Fruit fly (Drosophila melanogaster) Kc167 (cell line): ENCODE data around the gene CG13912.

Experiments used
- Myc ChIP-seq: fragments of >200 bp; optimal IDR thresholded peaks from 2 replicates; lab custom pipeline; 2017; ENCODE audit warnings: missing external identifiers
- Sin3A ChIP-seq: fragments of >200 bp; optimal IDR thresholded peaks from 2 replicates; lab custom pipeline; 2018; ENCODE audit warnings: missing external identifiers
- h ChIP-seq: fragments of >200 bp; optimal IDR thresholded peaks from 3 replicates; lab custom pipeline; 2018; ENCODE audit warnings: missing external identifiers
- insv ChIP-seq: fragments of >200 bp; optimal IDR thresholded peaks from 3 replicates; lab custom pipeline; 2018; ENCODE audit warnings: missing external identifiers
- psq ChIP-seq: fragments of >200 bp; optimal IDR thresholded peaks from 2 replicates; lab custom pipeline; 2017; ENCODE audit warnings: missing external identifiers
- ttk ChIP-seq: sonication (Bioruptor generic); optimal IDR thresholded peaks from 2 replicates; lab custom pipeline; 2017; ENCODE audit warnings: missing external identifiers

CG13912 gene

DNA sequence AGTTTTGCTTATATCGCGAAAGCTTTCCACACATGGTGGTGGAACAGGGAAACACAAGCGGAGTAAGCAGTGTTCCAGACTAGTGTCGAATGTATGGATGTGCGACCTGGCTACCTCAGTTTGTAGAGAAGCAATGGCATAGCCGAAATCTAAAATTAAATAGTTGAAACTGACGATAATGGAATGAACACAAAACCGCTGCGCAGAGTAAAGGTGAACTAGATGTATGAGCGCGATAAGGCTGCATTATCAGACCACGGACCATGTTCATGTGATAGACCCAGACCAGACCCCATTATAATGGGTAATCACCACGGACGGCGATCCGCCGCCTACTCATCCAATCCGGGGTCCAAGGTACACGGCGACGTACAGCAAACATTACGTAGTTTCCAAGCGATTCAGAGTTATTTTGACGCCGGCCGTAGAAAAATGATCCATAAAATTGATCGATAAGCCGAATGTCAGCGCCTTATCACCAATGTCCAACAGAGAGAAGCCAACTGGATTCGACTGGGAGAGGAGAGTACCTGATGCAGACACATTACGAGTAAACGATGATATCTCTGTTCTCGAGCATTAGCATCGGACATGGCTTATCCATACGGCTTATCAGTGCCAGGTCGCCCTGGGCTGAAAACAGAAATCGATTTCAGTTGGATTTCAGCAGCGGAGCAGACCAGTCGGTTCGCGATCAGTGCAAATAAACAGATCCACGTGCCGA lies at the start of gene CG13912:
Gene CG13912, plus strand, starts transcription at position 653 of the 724 bp plus-strand sequence.
- TF ChIP-seq Myc (lab: Kevin White, UChicago), result no peak
- TF ChIP-seq Sin3A (lab: Kevin White, UChicago), result no peak
- TF ChIP-seq ttk (lab: Kevin White, UChicago), result no peak
- no peak for TF ChIP-seq psq (lab: Kevin White, UChicago)
- TF ChIP-seq h (lab: Kevin White, UChicago), result no peak

DNA sequence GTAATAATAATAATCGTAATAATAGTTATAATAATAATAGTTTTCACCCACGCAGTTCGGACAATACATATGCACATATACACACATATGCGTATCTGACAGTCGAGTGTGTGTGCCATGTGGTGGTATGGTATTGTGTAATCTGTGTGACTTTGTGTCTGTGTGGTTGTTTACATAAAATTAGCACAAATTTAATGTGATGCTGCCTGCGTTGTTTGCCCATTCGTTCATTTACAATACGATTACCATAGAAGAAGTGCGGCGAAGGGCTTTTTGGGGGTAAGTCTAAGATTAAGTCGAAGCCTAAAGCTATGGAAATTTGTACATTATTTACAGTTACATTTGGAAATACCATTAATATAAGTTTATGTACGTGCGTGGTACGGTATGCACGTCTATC lies 48.8 kb upstream of the CG13912 start:
- TF ChIP-seq insv (lab: Kevin White, UChicago), result no peak
- no peak for TF ChIP-seq Sin3A (lab: Kevin White, UChicago)
- no peak for TF ChIP-seq psq (lab: Kevin White, UChicago)
- TF ChIP-seq ttk (lab: Kevin White, UChicago), result no peak
- TF ChIP-seq Myc (lab: Kevin White, UChicago), result no peak
- no peak for TF ChIP-seq h (lab: Kevin White, UChicago)

DNA sequence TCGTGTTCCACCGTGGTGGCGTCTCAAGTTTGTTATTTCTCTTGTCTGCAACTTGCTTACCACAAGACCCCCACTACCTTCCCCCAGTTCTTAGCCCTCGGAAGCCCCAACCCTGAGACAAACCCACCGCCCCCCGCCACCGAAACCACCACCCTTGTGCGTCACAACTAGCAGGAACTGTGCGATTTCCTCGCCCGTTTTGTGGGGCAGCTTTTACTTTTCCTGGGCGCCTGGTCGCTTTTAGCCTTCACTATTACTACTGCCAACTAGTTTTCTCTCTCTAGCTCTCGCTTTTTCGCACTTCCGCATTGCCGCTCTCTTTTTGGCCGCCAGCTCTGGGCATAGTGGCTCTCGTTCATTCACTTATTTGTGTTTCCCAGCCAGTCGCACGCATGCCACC lies 42.9 kb upstream of the CG13912 start:
- TF ChIP-seq h (lab: Kevin White, UChicago) (no peak), ttk (lab: Kevin White, UChicago) (no peak), Sin3A (lab: Kevin White, UChicago) (no peak), psq (lab: Kevin White, UChicago) (no peak), insv (lab: Kevin White, UChicago) (no peak), Myc (lab: Kevin White, UChicago) (no peak)

DNA sequence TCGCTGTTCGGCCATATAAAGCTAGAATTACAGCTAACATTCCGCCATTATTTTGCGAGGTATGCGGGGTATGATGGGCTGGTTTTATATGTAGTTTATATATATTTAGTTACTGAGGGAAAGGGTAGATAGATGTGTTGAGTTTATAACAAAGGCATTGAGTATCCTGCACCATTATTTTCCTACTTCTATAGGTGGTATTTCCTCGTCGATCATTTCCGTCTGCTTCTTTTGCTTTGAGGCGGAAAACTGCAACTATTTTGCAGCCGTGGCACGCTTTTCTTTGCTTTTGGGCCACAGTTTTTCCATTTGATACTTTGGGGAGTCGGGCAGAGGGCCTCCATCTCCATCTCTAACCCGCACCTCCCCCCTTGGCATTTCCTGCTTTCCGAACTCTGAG lies 40.2 kb upstream of the CG13912 start:
- TF ChIP-seq insv (lab: Kevin White, UChicago) (no peak), h (lab: Kevin White, UChicago) (no peak), Myc (lab: Kevin White, UChicago) (no peak), Sin3A (lab: Kevin White, UChicago) (no peak), psq (lab: Kevin White, UChicago) (no peak), ttk (lab: Kevin White, UChicago) (no peak)

DNA sequence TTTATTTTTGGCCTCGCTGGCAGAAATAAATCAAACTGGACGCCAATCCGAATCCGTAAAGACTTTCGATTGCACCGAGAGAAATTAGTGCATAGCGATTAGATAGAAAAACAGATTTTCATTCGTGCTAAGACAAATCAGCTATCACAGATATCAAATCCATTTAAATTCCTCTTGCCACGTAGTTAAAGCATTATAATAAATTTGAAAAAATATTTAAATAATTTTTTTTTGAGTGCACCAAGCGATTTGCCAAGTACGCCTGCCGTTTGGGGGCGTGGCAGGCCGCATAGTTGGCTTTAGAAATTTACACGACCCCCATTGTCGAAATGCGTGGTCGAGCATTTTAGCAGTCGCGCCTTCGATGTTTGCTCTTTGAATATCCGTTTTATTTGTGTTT lies 37.7 kb upstream of the CG13912 start:
- no peak for TF ChIP-seq Myc (lab: Kevin White, UChicago)
- no peak for TF ChIP-seq ttk (lab: Kevin White, UChicago)
- TF ChIP-seq Sin3A (lab: Kevin White, UChicago), result no peak
- TF ChIP-seq psq (lab: Kevin White, UChicago), result no peak
- no peak for TF ChIP-seq insv (lab: Kevin White, UChicago)
- no peak for TF ChIP-seq h (lab: Kevin White, UChicago)

dm6 chr3L:1152540-1153348 lies 36.6 kb upstream of the CG13912 start:
- no peak for TF ChIP-seq h (lab: Kevin White, UChicago)
- no peak for TF ChIP-seq ttk (lab: Kevin White, UChicago)
- no peak for TF ChIP-seq psq (lab: Kevin White, UChicago)
- TF ChIP-seq Myc (lab: Kevin White, UChicago), result no peak
- TF ChIP-seq insv (lab: Kevin White, UChicago), result no peak
- TF ChIP-seq Sin3A (lab: Kevin White, UChicago), result no peak

DNA sequence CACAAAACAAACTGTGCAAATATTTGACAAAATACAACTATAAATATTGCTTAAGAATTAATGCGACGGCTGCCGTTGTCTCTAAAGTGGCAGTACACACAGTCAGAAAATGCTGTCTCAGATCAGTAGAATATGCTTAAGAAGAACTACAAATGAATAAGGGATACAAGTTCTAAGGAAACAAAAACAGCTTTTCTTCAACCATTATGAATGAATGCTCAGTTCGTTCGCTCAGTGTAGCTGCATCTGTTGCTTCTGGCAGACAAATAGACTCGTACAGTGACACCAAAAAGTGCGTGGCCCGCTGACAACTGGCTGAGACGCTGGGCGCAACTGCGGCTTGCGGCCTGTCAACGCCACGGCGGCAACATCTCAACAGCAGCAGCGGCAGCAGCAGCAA lies 23.6 kb upstream of the CG13912 start:
- no peak for TF ChIP-seq insv (lab: Kevin White, UChicago)
- TF ChIP-seq Myc (lab: Kevin White, UChicago), result no peak
- TF ChIP-seq ttk (lab: Kevin White, UChicago), result no peak
- TF ChIP-seq psq (lab: Kevin White, UChicago), result no peak
- no peak for TF ChIP-seq Sin3A (lab: Kevin White, UChicago)
- TF ChIP-seq h (lab: Kevin White, UChicago), result no peak

DNA sequence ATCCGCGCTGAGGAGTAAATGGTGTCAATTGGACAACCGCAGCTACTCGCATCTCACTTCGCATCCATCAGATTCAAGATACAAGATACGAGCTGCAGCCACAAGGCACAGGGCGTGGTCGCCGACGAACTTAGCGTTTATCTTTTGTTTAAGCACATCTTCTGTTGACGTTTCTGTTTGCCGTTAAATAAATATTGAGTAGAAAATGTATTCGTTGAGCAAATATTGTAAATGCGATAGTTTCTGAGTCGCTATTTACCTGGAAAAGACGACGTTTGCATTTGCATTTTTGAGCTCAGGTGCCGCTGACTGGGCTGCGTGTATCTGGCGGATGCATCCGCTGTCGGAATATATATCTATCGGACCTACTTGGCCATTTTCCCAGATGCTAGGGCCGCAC lies 23.1 kb upstream of the CG13912 start:
- TF ChIP-seq psq (lab: Kevin White, UChicago), result no peak

dm6 chr3L:1166945-1167913 lies 22.2 kb upstream of the CG13912 start:
- TF ChIP-seq h (lab: Kevin White, UChicago) (no peak), ttk (lab: Kevin White, UChicago) (no peak), Myc (lab: Kevin White, UChicago) (no peak), Sin3A (lab: Kevin White, UChicago) (no peak), psq (lab: Kevin White, UChicago) (no peak), insv (lab: Kevin White, UChicago) (no peak)

DNA sequence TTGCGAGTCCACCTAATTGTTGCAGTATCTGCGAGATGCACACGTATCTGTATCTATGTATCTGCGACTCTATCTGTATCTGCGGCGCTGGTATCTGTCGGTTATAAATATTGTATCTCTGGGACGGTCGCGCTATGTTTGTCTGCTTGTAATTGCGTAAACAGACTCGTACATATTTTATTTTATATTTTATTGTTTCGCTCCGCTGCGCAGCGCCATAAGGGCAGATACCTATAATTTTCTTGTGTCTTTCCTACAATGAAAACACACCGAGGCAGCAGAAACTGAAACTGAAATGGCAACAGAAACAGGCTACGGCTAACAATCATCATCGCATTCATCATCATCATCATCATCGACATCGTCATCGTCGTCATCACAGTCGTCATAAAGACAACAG lies 20.9 kb upstream of the CG13912 start:
- no peak for TF ChIP-seq insv (lab: Kevin White, UChicago)
- TF ChIP-seq h (lab: Kevin White, UChicago), result no peak
- no peak for TF ChIP-seq Myc (lab: Kevin White, UChicago)
- TF ChIP-seq psq (lab: Kevin White, UChicago), result no peak
- no peak for TF ChIP-seq ttk (lab: Kevin White, UChicago)
- TF ChIP-seq Sin3A (lab: Kevin White, UChicago), result no peak
